Worm (Caenorhabditis elegans): Measurements from ENCODE around the gene C29E4.10.

ce11 chrIII:7969121-7969520 lies 31.5 kb downstream of the C29E4.10 start, which contains the start of the genes F54H12.8 and F54H12.7:
- TF ChIP-seq ztf-23 (GFP tag; IDR thresholded peaks at IDR 0.05) (no peak), flt-1 (GFP tag; IDR thresholded peaks at IDR 0.05) (no peak), ztf-29 (GFP tag; IDR thresholded peaks at IDR 0.05) (no peak), klf-2 (GFP tag; conservative IDR thresholded peaks at IDR 0.05) (no peak), ref-1 (GFP tag; conservative IDR thresholded peaks at IDR 0.05) (no peak), T22C8.4 (GFP tag; IDR thresholded peaks at IDR 0.05) (no peak), tab-1 (GFP tag; IDR thresholded peaks at IDR 0.05) (no peak), cog-1 (tag; optimal IDR thresholded peaks at IDR 0.05) (no peak), med-1 (GFP tag; optimal IDR thresholded peaks at IDR 0.05; ENCODE audit: insufficient read depth) (no peak)
